Fruit fly (Drosophila melanogaster): ENCODE data around the gene NfI.

DNA sequence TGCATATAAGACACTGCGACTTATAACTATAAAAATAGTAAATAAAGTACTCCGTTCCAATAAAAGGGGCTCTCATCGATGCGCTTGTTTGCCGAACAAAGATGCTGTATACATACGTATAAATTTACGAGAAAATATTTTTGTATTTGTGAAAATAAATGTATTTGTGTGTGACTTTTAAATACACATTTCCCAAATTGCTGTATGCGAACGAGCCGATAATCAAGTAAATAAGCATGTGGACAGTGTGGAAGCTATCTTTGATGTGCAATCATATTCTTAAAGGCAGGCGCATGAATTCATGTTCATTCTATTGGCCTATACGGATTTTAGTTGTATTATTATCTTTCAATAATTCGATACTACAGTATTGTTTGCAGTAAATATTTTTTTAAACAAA is 45.0 kb downstream of the NfI start:
- no peak for TF ChIP-seq Pif1A (GFP tag; optimal IDR thresholded peaks at IDR 0.05)
- no peak for TF ChIP-seq CG13204 (GFP tag; optimal IDR thresholded peaks at IDR 0.05)
- no peak for TF ChIP-seq EcR (GFP tag; optimal IDR thresholded peaks at IDR 0.05)
- no peak for TF ChIP-seq Ets98B (GFP tag; IDR thresholded peaks at IDR 0.05)
- TF ChIP-seq D1 (tag; optimal IDR thresholded peaks at IDR 0.05): no peak

Data from whole organism, pupa.